Fruit fly (Drosophila melanogaster) whole organism, pupa: Measurements from ENCODE around the gene Pglym87.

Source experiments
- CG10348 ChIP-seq: fragments of 200-800 bp; sonication (Bioruptor generic); IDR thresholded peaks from 2 replicates; pipeline ENCODE4 v1.3.6; 2022; ENCODE audit warnings: missing biosample characterization, missing genetic modification characterization
- CG14655 ChIP-seq: fragments of 200-800 bp; sonication (Bioruptor generic); optimal IDR thresholded peaks from 3 replicates; lab custom pipeline; 2017; ENCODE audit warnings: mild to moderate bottlenecking, missing biosample characterization, missing genetic modification reagents, missing genetic modification characterization
- CG15710 ChIP-seq: fragments of 200-800 bp; sonication (Bioruptor generic); optimal IDR thresholded peaks from 2 replicates; lab custom pipeline; 2018; ENCODE audit warnings: missing biosample characterization, mild to moderate bottlenecking, missing genetic modification characterization, moderate library complexity
- CG4496 ChIP-seq: fragments of 200-800 bp; sonication (Bioruptor generic); IDR thresholded peaks from 3 replicates; pipeline ENCODE4 v1.3.6; 2022; ENCODE audit warnings: missing biosample characterization, missing genetic modification characterization
- CG8301 ChIP-seq: fragments of 200-800 bp; sonication (Bioruptor generic); optimal IDR thresholded peaks from 2 replicates; lab custom pipeline; 2018; ENCODE audit warnings: missing biosample characterization, mild to moderate bottlenecking, missing genetic modification characterization
- EcR ChIP-seq: fragments of 200-800 bp; sonication (Bioruptor generic); optimal IDR thresholded peaks from 3 replicates; lab custom pipeline; 2019; ENCODE audit warnings: missing biosample characterization, missing genetic modification characterization, mild to moderate bottlenecking, moderate library complexity, missing genetic modification reagents
- Ets98B ChIP-seq: fragments of 200-800 bp; sonication (Bioruptor generic); IDR thresholded peaks from 2 replicates; pipeline ENCODE4 v1.3.6; 2022; ENCODE audit warnings: missing biosample characterization, missing genetic modification characterization
- Snoo ChIP-seq: fragments of 200-800 bp; sonication (Bioruptor generic); optimal IDR thresholded peaks from 3 replicates; lab custom pipeline; 2017; ENCODE audit warnings: missing biosample characterization, mild to moderate bottlenecking, missing genetic modification characterization, inconsistent platforms
- fd96Ca ChIP-seq: fragments of 200-800 bp; sonication (Bioruptor generic); IDR thresholded peaks from 3 replicates; pipeline ENCODE4 v1.3.6; 2022; ENCODE audit warnings: missing biosample characterization, missing genetic modification characterization

DNA sequence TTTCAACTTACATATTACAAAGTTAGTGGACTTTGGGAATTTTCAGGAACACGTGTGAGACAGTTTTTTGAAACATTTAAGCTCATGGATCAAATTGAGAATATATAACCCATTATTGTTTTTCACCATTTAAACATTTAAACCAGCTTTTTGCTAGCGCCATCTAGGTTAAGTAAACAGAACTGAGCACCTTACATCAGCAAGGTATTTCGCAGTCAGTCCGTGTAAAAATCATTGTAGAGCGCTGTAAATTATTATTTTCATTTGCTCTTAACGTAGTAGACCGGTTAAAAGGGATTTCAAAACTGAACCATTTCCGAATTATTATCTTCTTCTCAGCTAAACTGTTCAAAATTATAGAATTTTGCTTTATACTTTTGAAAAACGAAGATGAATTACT lies 10.4 kb downstream of the Pglym87 start, which contains the start of gene Rsbp15:
- TF ChIP-seq CG8301 (no peak), EcR (GFP tag; lab: Kevin White, UChicago) (no peak), CG4496 (no peak; the same call in 2 of the 3 replicates), CG15710 (tag; lab: Kevin White, UChicago) (no peak), CG10348 (GFP tag; lab: Robert Waterston, UW) (no peak), CG14655 (GFP tag; lab: Kevin White, UChicago) (no peak), fd96Ca (GFP tag; lab: Robert Waterston, UW) (no peak), Snoo (no peak), Ets98B (GFP tag; lab: Robert Waterston, UW) (no peak)
